Worm (Caenorhabditis elegans) whole organism, young adult: ENCODE measurements around the gene far-4.

ENCODE experiments used
- B0019.2 ChIP-seq: fragments of 200-800 bp; sonication (Bioruptor generic); conservative IDR thresholded peaks from 2 replicates; pipeline ENCODE4 v1.3.6; 2022; ENCODE audit warnings: missing genetic modification reagents, missing genetic modification characterization, missing compliant biosample characterization
- Y53G8AR.9 ChIP-seq: fragments of 200-800 bp; sonication (Bioruptor generic); conservative IDR thresholded peaks from 2 replicates; pipeline ENCODE4 v1.3.6; 2022; ENCODE audit warnings: missing genetic modification reagents, missing genetic modification characterization, missing compliant biosample characterization
- Y56A3A.18 ChIP-seq: fragments of 200-800 bp; sonication (Bioruptor generic); IDR thresholded peaks from 2 replicates; pipeline ENCODE4 v1.3.6; 2022; ENCODE audit warnings: missing genetic modification reagents, missing genetic modification characterization, missing compliant biosample characterization
- ZK185.1 ChIP-seq: sonication (generic microtip); optimal IDR thresholded peaks from 2 replicates; lab custom pipeline; 2016; ENCODE audit warnings: mild to moderate bottlenecking, missing genetic modification characterization, missing compliant biosample characterization; ENCODE audit not compliant: poor library complexity, severe bottlenecking
- hrde-1 ChIP-seq: sonication (generic microtip); optimal IDR thresholded peaks from 2 replicates; lab custom pipeline; 2016; ENCODE audit warnings: missing genetic modification characterization, mild to moderate bottlenecking, missing compliant biosample characterization, moderate library complexity, missing genotype, missing genetic modification reagents, borderline replicate concordance
- pha-4 ChIP-seq: fragments of 150-350 bp; sonication (generic microtip); optimal IDR thresholded peaks from 2 replicates; lab custom pipeline; 2014; ENCODE audit warnings: missing biosample characterization, missing genetic modification reagents, missing genetic modification characterization
- rpc-1 ChIP-seq, 2 experiments: fragments of 150-350 bp in 1 of 2; sonication (generic microtip) in 1 of 2; optimal IDR thresholded peaks; 2 replicates each; lab custom pipeline; 2014 to 2018; ENCODE audit warnings: missing biosample characterization in 1 of 2, missing genetic modification characterization in 1 of 2, missing genetic modification reagents in 1 of 2, missing genotype in 1 of 2
- unc-62 ChIP-seq: fragments of 150-350 bp; optimal IDR thresholded peaks from 2 replicates; lab custom pipeline; 2014; ENCODE audit warnings: missing biosample characterization, missing genetic modification reagents, missing genetic modification characterization

ce11 chrV:13013158-13013557 lies 13.7 kb upstream of the far-4 start, which contains the start of gene try-10:
- no peak for TF ChIP-seq pha-4 (tag; lab: Kevin White, UChicago)
- TF ChIP-seq ZK185.1 (tag; lab: Kevin White, UChicago) = no peak
- TF ChIP-seq rpc-1 (optimal IDR thresholded peaks at IDR 0.05; lab: Kevin White, UChicago) = no peak
- no peak for TF ChIP-seq rpc-1 (tag; optimal IDR thresholded peaks at IDR 0.05; lab: Kevin White, UChicago)
- TF ChIP-seq B0019.2 (GFP tag; lab: Robert Waterston, UW) = no peak
- no peak for TF ChIP-seq unc-62 (GFP tag; lab: Kevin White, UChicago)
- TF ChIP-seq Y56A3A.18 = no peak
- TF ChIP-seq Y53G8AR.9 = no peak
- TF ChIP-seq hrde-1 (tag; lab: Kevin White, UChicago) = no peak
